ENCODE assay signal across 1 fruit fly cellular context in the genomic region with DNA sequence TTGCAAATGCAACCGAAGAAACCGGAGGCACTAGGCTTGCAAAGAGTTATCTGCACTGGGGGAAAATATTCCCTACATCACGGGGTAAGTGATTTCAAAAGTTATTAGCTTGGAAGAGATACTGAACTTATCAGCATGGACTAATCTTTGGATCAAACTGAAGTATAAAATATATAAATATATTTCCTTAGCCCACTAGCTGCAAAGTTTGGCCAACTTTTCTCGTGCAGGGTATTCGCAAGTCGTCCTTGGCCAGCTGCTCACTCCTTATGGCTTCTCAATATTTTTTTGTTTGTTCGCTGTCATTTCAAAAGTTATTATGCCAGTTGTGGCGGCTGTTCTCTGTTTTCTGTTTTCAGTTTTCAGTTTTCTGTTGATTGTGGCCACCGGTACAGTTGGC.
TF ChIP-seq lines count a peak whose summit lies in the region.

No protein-coding gene starts in this region.

TF ChIP-seq in whole organism, prepupa, 60 proteins besides CTCF, POLR2A, EP300 and RAD21 (continued from another document):
- peak; percentile 9 for TF ChIP-seq pdm3 (GFP tag; optimal IDR thresholded peaks at IDR 0.05; lab: Kevin White, UChicago)
- TF ChIP-seq Sox15 (GFP tag; optimal IDR thresholded peaks at IDR 0.05; lab: Kevin White, UChicago) = no peak
- no peak for TF ChIP-seq CG6276 (GFP tag; optimal IDR thresholded peaks at IDR 0.05; lab: Kevin White, UChicago)
- TF ChIP-seq Hr4 (GFP tag; optimal IDR thresholded peaks at IDR 0.05; lab: Kevin White, UChicago) = no peak
- TF ChIP-seq CG3919 (GFP tag; optimal IDR thresholded peaks at IDR 0.05; lab: Kevin White, UChicago) = peak; percentile 39
- TF ChIP-seq CG10631 (GFP tag; optimal IDR thresholded peaks at IDR 0.05; lab: Kevin White, UChicago) = peak; percentile 39
- no peak for TF ChIP-seq net (GFP tag; optimal IDR thresholded peaks at IDR 0.05; lab: Kevin White, UChicago)
- TF ChIP-seq CG4318 (GFP tag; optimal IDR thresholded peaks at IDR 0.05; lab: Kevin White, UChicago) = no peak
- peak; percentile 22 for TF ChIP-seq CG31627 (GFP tag; optimal IDR thresholded peaks at IDR 0.05; lab: Kevin White, UChicago)
- TF ChIP-seq esn (GFP tag; optimal IDR thresholded peaks at IDR 0.05; lab: Kevin White, UChicago) = peak; percentile 40
- TF ChIP-seq CG11294 (GFP tag; IDR thresholded peaks at IDR 0.05; lab: Robert Waterston, UW) = no peak
- peak; percentile 26 for TF ChIP-seq achi (GFP tag; optimal IDR thresholded peaks at IDR 0.05; lab: Kevin White, UChicago)
- peak; percentile 24 for TF ChIP-seq Smox (GFP tag; optimal IDR thresholded peaks at IDR 0.05; lab: Kevin White, UChicago)
- TF ChIP-seq CG3032 (tag; optimal IDR thresholded peaks at IDR 0.05; lab: Kevin White, UChicago) = peak; percentile 50
- no peak for TF ChIP-seq salr (GFP tag; optimal IDR thresholded peaks at IDR 0.05; lab: Kevin White, UChicago)
- TF ChIP-seq CG11902 (GFP tag; optimal IDR thresholded peaks at IDR 0.05; lab: Kevin White, UChicago) = peak; percentile 38
- peak; percentile 67 for TF ChIP-seq svp (GFP tag; lab: Kevin White, UChicago)
- TF ChIP-seq CG16779 (tag; optimal IDR thresholded peaks at IDR 0.05; lab: Kevin White, UChicago) = no peak
- no peak for TF ChIP-seq CG6854 (GFP tag; optimal IDR thresholded peaks at IDR 0.05; lab: Kevin White, UChicago)
- peak; percentile 5 for TF ChIP-seq vri (GFP tag; optimal IDR thresholded peaks at IDR 0.05; lab: Kevin White, UChicago)
- TF ChIP-seq Met (GFP tag; optimal IDR thresholded peaks at IDR 0.05; lab: Kevin White, UChicago) = peak; percentile 52
- peak; percentile 30 for TF ChIP-seq Eip75B (GFP tag; optimal IDR thresholded peaks at IDR 0.05; lab: Kevin White, UChicago)
- peak; percentile 21 for TF ChIP-seq lz (GFP tag; optimal IDR thresholded peaks at IDR 0.05; lab: Kevin White, UChicago)
- TF ChIP-seq Ets21C (GFP tag; optimal IDR thresholded peaks at IDR 0.05; lab: Kevin White, UChicago) = no peak
- no peak for TF ChIP-seq ss (GFP tag; optimal IDR thresholded peaks at IDR 0.05; lab: Kevin White, UChicago)
- TF ChIP-seq CG6792 (GFP tag; optimal IDR thresholded peaks at IDR 0.05; lab: Kevin White, UChicago) = peak; percentile 11
- no peak for TF ChIP-seq CG34406 (GFP tag; optimal IDR thresholded peaks at IDR 0.05; lab: Kevin White, UChicago)
- TF ChIP-seq CG6163 (GFP tag; IDR thresholded peaks at IDR 0.05; lab: Robert Waterston, UW) = peak; percentile 45; the same call in 1 of the 3 replicates
- no peak for TF ChIP-seq fd85E (GFP tag; optimal IDR thresholded peaks at IDR 0.05; lab: Kevin White, UChicago)
- peak; percentile 36 for TF ChIP-seq acj6 (GFP tag; optimal IDR thresholded peaks at IDR 0.05; lab: Kevin White, UChicago)
- no peak for TF ChIP-seq dac (GFP tag; optimal IDR thresholded peaks at IDR 0.05; lab: Kevin White, UChicago)
- TF ChIP-seq Blimp-1 (GFP tag; optimal IDR thresholded peaks at IDR 0.05; lab: Kevin White, UChicago) = no peak
- TF ChIP-seq spab (GFP tag; optimal IDR thresholded peaks at IDR 0.05; lab: Kevin White, UChicago) = peak; percentile 25
